Fruit fly (Drosophila melanogaster): ENCODE measurements around the gene Gr8a.
A peak's percentile ranks its signal among the peaks of the same experiment; 100 is the strongest.

The Gr8a gene

dm6 chrX:9251212-9251877 is 24.4 kb downstream of the Gr8a start (continued):
- TF ChIP-seq Sox102F (GFP tag; optimal IDR thresholded peaks at IDR 0.05) (peak; percentile 43), pho (GFP tag; optimal IDR thresholded peaks at IDR 0.05) (no peak), D (optimal IDR thresholded peaks at IDR 0.05) (no peak), D (GFP tag; optimal IDR thresholded peaks at IDR 0.05) (no peak), CG10366 (GFP tag; IDR thresholded peaks at IDR 0.05) (no peak), CG13123 (GFP tag; optimal IDR thresholded peaks at IDR 0.05) (no peak), Gug (GFP tag; IDR thresholded peaks at IDR 0.05) (no peak), CG13775 (GFP tag; optimal IDR thresholded peaks at IDR 0.05) (no peak), CG8944 (GFP tag; optimal IDR thresholded peaks at IDR 0.05) (no peak), HLH4C (GFP tag; IDR thresholded peaks at IDR 0.05; ENCODE audit: partially characterized antibody) (no peak), CG15514 (GFP tag; optimal IDR thresholded peaks at IDR 0.05) (no peak), CG13894 (tag; optimal IDR thresholded peaks at IDR 0.05) (no peak), Ptx1 (GFP tag; IDR thresholded peaks at IDR 0.05) (peak; percentile 28; the same call in 1 of the 2 replicates), tin (GFP tag; optimal IDR thresholded peaks at IDR 0.05) (peak; percentile 22), CG8359 (GFP tag; optimal IDR thresholded peaks at IDR 0.05; ENCODE audit: borderline replicate concordance) (no peak), kah (GFP tag; optimal IDR thresholded peaks at IDR 0.05) (no peak), CG16863 (GFP tag; optimal IDR thresholded peaks at IDR 0.05) (no peak), CG2712 (tag; optimal IDR thresholded peaks at IDR 0.05) (peak; percentile 21), CG11695 (GFP tag; IDR thresholded peaks at IDR 0.05) (0 out of 3 replicates have a peak, but pooled peaks have one; percentile 34), hkb (optimal IDR thresholded peaks at IDR 0.05) (no peak), hkb (GFP tag; IDR thresholded peaks at IDR 0.05) (0 out of 2 replicates have a peak, but pooled peaks have one; percentile 36), CG15696 (tag; optimal IDR thresholded peaks at IDR 0.05) (no peak), CG13287 (GFP tag; IDR thresholded peaks at IDR 0.05; ENCODE audit: partially characterized antibody) (no peak), gfzf (GFP tag; optimal IDR thresholded peaks at IDR 0.05) (no peak), gt (GFP tag; IDR thresholded peaks at IDR 0.05) (no peak), nerfin-1 (tag; optimal IDR thresholded peaks at IDR 0.05) (no peak), CG15479 (GFP tag; optimal IDR thresholded peaks at IDR 0.05) (no peak), CG6689 (GFP tag; IDR thresholded peaks at IDR 0.05) (peak; percentile 43; the same call in 1 of the 2 replicates), CG42726 (GFP tag; IDR thresholded peaks at IDR 0.05; ENCODE audit: partially characterized antibody) (no peak), seq (GFP tag; IDR thresholded peaks at IDR 0.05) (no peak), bab2 (GFP tag; optimal IDR thresholded peaks at IDR 0.05) (no peak), slou (GFP tag; optimal IDR thresholded peaks at IDR 0.05) (no peak), CG13624 (GFP tag; optimal IDR thresholded peaks at IDR 0.05) (no peak), Mad (GFP tag; optimal IDR thresholded peaks at IDR 0.05) (no peak), dmrt11E (tag; optimal IDR thresholded peaks at IDR 0.05) (peak; percentile 7), lab (GFP tag; optimal IDR thresholded peaks at IDR 0.05) (no peak), hbn (GFP tag; IDR thresholded peaks at IDR 0.05; ENCODE audit: partially characterized antibody) (no peak), CG32767 (GFP tag; IDR thresholded peaks at IDR 0.05) (0 out of 2 replicates have a peak, but pooled peaks have one; percentile 28), Sox100B (GFP tag; optimal IDR thresholded peaks at IDR 0.05) (peak; percentile 34), Rx (GFP tag; IDR thresholded peaks at IDR 0.05) (no peak), D19A (tag; optimal IDR thresholded peaks at IDR 0.05) (no peak), ash1 (GFP tag; optimal IDR thresholded peaks at IDR 0.05) (no peak), pita (GFP tag; optimal IDR thresholded peaks at IDR 0.05) (no peak), CG4707 (GFP tag; optimal IDR thresholded peaks at IDR 0.05) (no peak), ci (GFP tag; IDR thresholded peaks at IDR 0.05) (peak; percentile 66; the same call in 2 of the 3 replicates), CG17568 (GFP tag; optimal IDR thresholded peaks at IDR 0.05) (no peak), ro (GFP tag; IDR thresholded peaks at IDR 0.05) (no peak), CG7372 (GFP tag; IDR thresholded peaks at IDR 0.05) (no peak), cwo (GFP tag; optimal IDR thresholded peaks at IDR 0.05) (no peak), ase (GFP tag; IDR thresholded peaks at IDR 0.05) (0 out of 3 replicates have a peak, but pooled peaks have one; percentile 41)

Data from whole organism, embryonic.